Worm (Caenorhabditis elegans) whole organism, L2 larva: Measurements from ENCODE around the gene mys-1.
"Not testable (repeated sequence)": the region's sequence is repeated elsewhere in the genome, so short reads cannot be mapped to it uniquely, and the experiment has no call there.

Experiments used
- alr-1 ChIP-seq: fragments of 150-350 bp; optimal IDR thresholded peaks from 2 replicates; lab custom pipeline; 2014; ENCODE audit warnings: missing biosample characterization, missing genetic modification characterization
- ama-1 ChIP-seq: fragments of 150-350 bp; optimal IDR thresholded peaks from 2 replicates; lab custom pipeline; 2018; ENCODE audit warnings: inconsistent platforms
- ceh-82 ChIP-seq: fragments of 150-350 bp; optimal IDR thresholded peaks from 2 replicates; lab custom pipeline; 2014; ENCODE audit warnings: missing biosample characterization, missing genetic modification characterization
- egl-27 ChIP-seq: sonication (generic microtip); optimal IDR thresholded peaks from 3 replicates; lab custom pipeline; 2017; ENCODE audit warnings: missing biosample characterization, missing genetic modification reagents, missing genetic modification characterization
- elt-1 ChIP-seq: fragments of 150-350 bp; optimal IDR thresholded peaks from 2 replicates; lab custom pipeline; 2014; ENCODE audit warnings: missing biosample characterization, missing genetic modification characterization
- lin-13 ChIP-seq: fragments of 150-350 bp; optimal IDR thresholded peaks from 2 replicates; lab custom pipeline; 2014; ENCODE audit warnings: missing biosample characterization, missing genetic modification reagents, missing genetic modification characterization
- nhr-12 ChIP-seq: fragments of 150-350 bp; optimal IDR thresholded peaks from 2 replicates; lab custom pipeline; 2014; ENCODE audit warnings: missing biosample characterization, missing genetic modification characterization
- nhr-237 ChIP-seq: fragments of 150-350 bp; optimal IDR thresholded peaks from 2 replicates; lab custom pipeline; 2014; ENCODE audit warnings: missing biosample characterization, missing genetic modification characterization
- nhr-6 ChIP-seq: fragments of 150-350 bp; optimal IDR thresholded peaks from 2 replicates; lab custom pipeline; 2014; ENCODE audit warnings: missing biosample characterization, missing genetic modification characterization
- snpc-4 ChIP-seq: fragments of 150-350 bp; optimal IDR thresholded peaks from 2 replicates; lab custom pipeline; 2014; ENCODE audit warnings: missing biosample characterization, missing genetic modification characterization
- unc-39 ChIP-seq: fragments of 150-350 bp; optimal IDR thresholded peaks from 2 replicates; lab custom pipeline; 2014; ENCODE audit warnings: missing biosample characterization, missing genetic modification characterization
- unc-62 ChIP-seq: fragments of 150-350 bp; optimal IDR thresholded peaks from 2 replicates; lab custom pipeline; 2014; ENCODE audit warnings: missing biosample characterization, missing genetic modification reagents, missing genetic modification characterization
- ztf-11 ChIP-seq: sonication (generic microtip); optimal IDR thresholded peaks from 2 replicates; lab custom pipeline; 2017; ENCODE audit warnings: missing biosample characterization, missing genetic modification characterization
- ztf-4 ChIP-seq: fragments of 150-350 bp; optimal IDR thresholded peaks from 2 replicates; lab custom pipeline; 2014; ENCODE audit warnings: missing biosample characterization, missing genetic modification characterization

- not testable (repeated sequence) for TF ChIP-seq nhr-6; ztf-11 (tag; lab: Kevin White, UChicago); nhr-237; ama-1 (lab: Kevin White, UChicago); ztf-4 (tag; lab: Kevin White, UChicago); snpc-4 (tag; lab: Kevin White, UChicago); ceh-82 (tag; lab: Kevin White, UChicago); alr-1 (tag; lab: Kevin White, UChicago); lin-13 (GFP tag; lab: Kevin White, UChicago); unc-62 (GFP tag; lab: Kevin White, UChicago); unc-39 (tag; lab: Kevin White, UChicago); egl-27 (tag; lab: Kevin White, UChicago); nhr-12 (tag; lab: Kevin White, UChicago); elt-1
Observed at ce11 chrV:7057795-7058194, 26.7 kb downstream of the mys-1 start, which contains the start of gene Y57E12AL.2.
